Fruit fly (Drosophila melanogaster) whole organism, embryonic: ENCODE results near the gene CG42784.

Source experiments
- CG10147 ChIP-seq: fragments of 200-800 bp; sonication (Bioruptor generic); optimal IDR thresholded peaks from 2 replicates; lab custom pipeline; 2019; ENCODE audit warnings: missing biosample characterization, mild to moderate bottlenecking, missing genetic modification characterization, moderate library complexity
- CG10431 ChIP-seq: fragments of 200-800 bp; sonication (Bioruptor generic); optimal IDR thresholded peaks from 3 replicates; lab custom pipeline; 2018; ENCODE audit warnings: missing biosample characterization, mild to moderate bottlenecking, missing genetic modification characterization
- CG10959 ChIP-seq: fragments of 200-800 bp; sonication (Bioruptor generic); IDR thresholded peaks from 2 replicates; pipeline ENCODE4 v1.3.6; 2022; ENCODE audit warnings: missing biosample characterization, missing genetic modification characterization
- CG11560 ChIP-seq: fragments of 200-800 bp; sonication (Bioruptor generic); IDR thresholded peaks from 3 replicates; pipeline ENCODE4 v1.3.6; 2022; ENCODE audit warnings: missing biosample characterization, missing genetic modification characterization
- CG13287 ChIP-seq: fragments of 200-800 bp; sonication (Bioruptor generic); IDR thresholded peaks from 2 replicates; pipeline ENCODE4 v1.3.6; 2022; ENCODE audit warnings: missing biosample characterization, missing genetic modification characterization; ENCODE audit not compliant: partially characterized antibody
- CG13775 ChIP-seq: fragments of 200-800 bp; sonication (Bioruptor generic); optimal IDR thresholded peaks from 3 replicates; lab custom pipeline; 2017; ENCODE audit warnings: missing biosample characterization, mild to moderate bottlenecking, missing genetic modification characterization
- CG16815 ChIP-seq: fragments of 200-800 bp; sonication (Bioruptor generic); optimal IDR thresholded peaks from 3 replicates; lab custom pipeline; 2017; ENCODE audit warnings: missing biosample characterization, mild to moderate bottlenecking, missing genetic modification characterization
- CG17829 ChIP-seq: fragments of 200-800 bp; optimal IDR thresholded peaks from 2 replicates; lab custom pipeline; 2019; ENCODE audit warnings: missing biosample characterization, mild to moderate bottlenecking, missing genetic modification characterization, moderate library complexity
- CG1792 ChIP-seq: fragments of 200-800 bp; sonication (Bioruptor generic); optimal IDR thresholded peaks from 2 replicates; lab custom pipeline; 2016; ENCODE audit warnings: missing biosample characterization, missing genetic modification characterization
- CG18262 ChIP-seq: fragments of 200-800 bp; optimal IDR thresholded peaks from 3 replicates; lab custom pipeline; 2019; ENCODE audit warnings: missing biosample characterization, mild to moderate bottlenecking, missing genetic modification characterization, moderate library complexity
- CG1832 ChIP-seq: fragments of 200-800 bp; sonication (Bioruptor generic); optimal IDR thresholded peaks from 2 replicates; lab custom pipeline; 2017; ENCODE audit warnings: missing biosample characterization, mild to moderate bottlenecking, missing genetic modification characterization, inconsistent platforms
- CG18476 ChIP-seq: fragments of 200-800 bp; sonication (Bioruptor generic); optimal IDR thresholded peaks from 2 replicates; lab custom pipeline; 2016; ENCODE audit warnings: missing biosample characterization, mild to moderate bottlenecking, missing genetic modification characterization
- CG2199 ChIP-seq: fragments of 200-800 bp; sonication (Bioruptor generic); IDR thresholded peaks from 3 replicates; pipeline ENCODE4 v1.3.6; 2022; ENCODE audit warnings: missing biosample characterization, missing genetic modification characterization
- CG2678 ChIP-seq: fragments of 200-800 bp; sonication (Bioruptor generic); optimal IDR thresholded peaks from 3 replicates; lab custom pipeline; 2019; ENCODE audit warnings: missing biosample characterization, mild to moderate bottlenecking, missing genetic modification characterization, moderate library complexity
- CG30403 ChIP-seq: fragments of 200-800 bp; sonication (Bioruptor generic); optimal IDR thresholded peaks from 3 replicates; lab custom pipeline; 2016; ENCODE audit warnings: missing biosample characterization, missing genetic modification characterization
- CG31388 ChIP-seq: fragments of 200-800 bp; sonication (Bioruptor generic); optimal IDR thresholded peaks from 2 replicates; lab custom pipeline; 2016; ENCODE audit warnings: missing biosample characterization, missing genetic modification characterization
- CG34224 ChIP-seq: fragments of 200-800 bp; sonication (Bioruptor generic); IDR thresholded peaks from 3 replicates; pipeline ENCODE4 v1.3.6; 2022; ENCODE audit warnings: missing biosample characterization, missing genetic modification characterization; ENCODE audit not compliant: partially characterized antibody
- CG43689 ChIP-seq: fragments of 200-800 bp; sonication (Bioruptor generic); IDR thresholded peaks from 2 replicates; pipeline ENCODE4 v1.3.6; 2022; ENCODE audit warnings: missing biosample characterization, missing genetic modification characterization
- CG6765 ChIP-seq: fragments of 200-800 bp; sonication (Bioruptor generic); optimal IDR thresholded peaks from 3 replicates; lab custom pipeline; 2017; ENCODE audit warnings: missing biosample characterization, mild to moderate bottlenecking, missing genetic modification characterization
- CG8478 ChIP-seq: fragments of >200 bp; optimal IDR thresholded peaks from 2 replicates; lab custom pipeline; 2018
- CG8924 ChIP-seq: fragments of 200-800 bp; optimal IDR thresholded peaks from 3 replicates; lab custom pipeline; 2019; ENCODE audit warnings: missing biosample characterization, mild to moderate bottlenecking, missing genetic modification characterization, moderate library complexity
- CG9727 ChIP-seq: fragments of 200-800 bp; sonication (Bioruptor generic); optimal IDR thresholded peaks from 3 replicates; lab custom pipeline; 2017; ENCODE audit warnings: missing biosample characterization, mild to moderate bottlenecking, missing genetic modification characterization
- Dad ChIP-seq: fragments of 200-800 bp; sonication (Bioruptor generic); optimal IDR thresholded peaks from 3 replicates; lab custom pipeline; 2016; ENCODE audit warnings: missing biosample characterization, missing genetic modification characterization
- Doc2 ChIP-seq: fragments of 200-800 bp; sonication (Bioruptor generic); IDR thresholded peaks from 2 replicates; pipeline ENCODE4 v1.3.6; 2022; ENCODE audit warnings: missing biosample characterization, missing genetic modification characterization
- Drgx ChIP-seq: fragments of 200-800 bp; sonication (Bioruptor generic); IDR thresholded peaks from 2 replicates; pipeline ENCODE4 v1.3.6; 2022; ENCODE audit warnings: missing biosample characterization, missing genetic modification characterization
- H2.0 ChIP-seq: fragments of 200-800 bp; sonication (Bioruptor generic); IDR thresholded peaks from 2 replicates; pipeline ENCODE4 v1.3.6; 2022; ENCODE audit warnings: missing biosample characterization, missing genetic modification characterization
- Optix ChIP-seq: fragments of 200-800 bp; sonication (Bioruptor generic); IDR thresholded peaks from 3 replicates; pipeline ENCODE4 v1.3.6; 2022; ENCODE audit warnings: missing biosample characterization, missing genetic modification characterization
- PHDP ChIP-seq: fragments of 200-800 bp; sonication (Bioruptor generic); optimal IDR thresholded peaks from 3 replicates; lab custom pipeline; 2018; ENCODE audit warnings: missing biosample characterization, mild to moderate bottlenecking, missing genetic modification characterization, moderate library complexity
- Sox100B ChIP-seq: fragments of 200-800 bp; sonication (Bioruptor generic); optimal IDR thresholded peaks from 3 replicates; lab custom pipeline; 2018; ENCODE audit warnings: missing biosample characterization, mild to moderate bottlenecking, missing genetic modification characterization
- Taf1 ChIP-seq: fragments of 200-800 bp; sonication (Bioruptor generic); IDR thresholded peaks from 2 replicates; pipeline ENCODE4 v1.3.6; 2022; ENCODE audit warnings: missing biosample characterization, missing genetic modification characterization
- abd-A ChIP-seq: fragments of 200-800 bp; sonication (Bioruptor generic); optimal IDR thresholded peaks from 3 replicates; lab custom pipeline; 2019; ENCODE audit warnings: missing biosample characterization, mild to moderate bottlenecking, missing genetic modification characterization, moderate library complexity
- aop ChIP-seq: fragments of 200-800 bp; sonication (Bioruptor generic); IDR thresholded peaks from 2 replicates; pipeline ENCODE4 v1.3.6; 2022; ENCODE audit warnings: missing biosample characterization, missing genetic modification characterization
- ato ChIP-seq: fragments of 200-800 bp; sonication (Bioruptor generic); IDR thresholded peaks from 2 replicates; pipeline ENCODE4 v1.3.6; 2022; ENCODE audit warnings: missing biosample characterization, missing genetic modification characterization; ENCODE audit not compliant: partially characterized antibody
- br ChIP-seq: fragments of >200 bp; optimal IDR thresholded peaks from 2 replicates; lab custom pipeline; 2017
- emc ChIP-seq: fragments of 200-800 bp; sonication (Bioruptor generic); optimal IDR thresholded peaks from 2 replicates; lab custom pipeline; 2016; ENCODE audit warnings: missing biosample characterization, missing genetic modification characterization
- gce ChIP-seq: fragments of 200-800 bp; sonication (Bioruptor generic); IDR thresholded peaks from 3 replicates; pipeline ENCODE4 v1.3.6; 2022; ENCODE audit warnings: missing biosample characterization, missing genetic modification characterization
- grau ChIP-seq: fragments of 200-800 bp; optimal IDR thresholded peaks from 3 replicates; lab custom pipeline; 2019; ENCODE audit warnings: missing biosample characterization, mild to moderate bottlenecking, missing genetic modification characterization, moderate library complexity
- her ChIP-seq: fragments of 200-800 bp; sonication (Bioruptor generic); optimal IDR thresholded peaks from 2 replicates; lab custom pipeline; 2016; ENCODE audit warnings: missing biosample characterization, missing genetic modification characterization
- ind ChIP-seq: fragments of 200-800 bp; sonication (Bioruptor generic); optimal IDR thresholded peaks from 3 replicates; lab custom pipeline; 2016; ENCODE audit warnings: missing biosample characterization, missing genetic modification characterization
- insv ChIP-seq, 2 experiments: fragments of 200-800 bp; sonication (Bioruptor generic); optimal IDR thresholded peaks; 3 replicates each; lab custom pipeline; 2016 to 2018; ENCODE audit warnings: missing biosample characterization in 2 of 2, missing genetic modification characterization in 2 of 2
- ken ChIP-seq: fragments of 200-800 bp; sonication (Bioruptor generic); IDR thresholded peaks from 3 replicates; pipeline ENCODE4 v1.3.6; 2022; ENCODE audit warnings: missing biosample characterization, missing genetic modification characterization
- mld ChIP-seq: fragments of 200-800 bp; sonication (Bioruptor generic); IDR thresholded peaks from 3 replicates; pipeline ENCODE4 v1.3.6; 2022; ENCODE audit warnings: missing biosample characterization, missing genetic modification characterization; ENCODE audit not compliant: partially characterized antibody
- nerfin-2 ChIP-seq: fragments of 200-800 bp; sonication (Bioruptor generic); IDR thresholded peaks from 2 replicates; pipeline ENCODE4 v1.3.6; 2022; ENCODE audit warnings: missing biosample characterization, missing genetic modification characterization; ENCODE audit not compliant: partially characterized antibody
- sens ChIP-seq: fragments of 200-800 bp; sonication (Bioruptor generic); peaks from one replicate; lab custom pipeline; 2016; ENCODE audit warnings: missing biosample characterization, missing genetic modification characterization
- sens-2 ChIP-seq: fragments of 200-800 bp; sonication (Bioruptor generic); IDR thresholded peaks from 2 replicates; pipeline ENCODE4 v1.3.6; 2022; ENCODE audit warnings: missing biosample characterization, missing genetic modification characterization
- slbo ChIP-seq: fragments of 200-800 bp; sonication (Bioruptor generic); IDR thresholded peaks from 2 replicates; pipeline ENCODE4 v1.3.6; 2022; ENCODE audit warnings: missing biosample characterization, missing genetic modification characterization
- sqz ChIP-seq: fragments of 200-800 bp; sonication (Bioruptor generic); optimal IDR thresholded peaks from 3 replicates; lab custom pipeline; 2018; ENCODE audit warnings: missing biosample characterization, mild to moderate bottlenecking, missing genetic modification characterization
- tio ChIP-seq: fragments of 200-800 bp; sonication (Bioruptor generic); optimal IDR thresholded peaks from 2 replicates; lab custom pipeline; 2017; ENCODE audit warnings: missing biosample characterization, missing genetic modification characterization, inconsistent platforms
- wek ChIP-seq: fragments of 200-800 bp; sonication (Bioruptor generic); optimal IDR thresholded peaks from 3 replicates; lab custom pipeline; 2018; ENCODE audit warnings: missing biosample characterization, mild to moderate bottlenecking, missing genetic modification characterization, moderate library complexity

Gene CG42784

DNA sequence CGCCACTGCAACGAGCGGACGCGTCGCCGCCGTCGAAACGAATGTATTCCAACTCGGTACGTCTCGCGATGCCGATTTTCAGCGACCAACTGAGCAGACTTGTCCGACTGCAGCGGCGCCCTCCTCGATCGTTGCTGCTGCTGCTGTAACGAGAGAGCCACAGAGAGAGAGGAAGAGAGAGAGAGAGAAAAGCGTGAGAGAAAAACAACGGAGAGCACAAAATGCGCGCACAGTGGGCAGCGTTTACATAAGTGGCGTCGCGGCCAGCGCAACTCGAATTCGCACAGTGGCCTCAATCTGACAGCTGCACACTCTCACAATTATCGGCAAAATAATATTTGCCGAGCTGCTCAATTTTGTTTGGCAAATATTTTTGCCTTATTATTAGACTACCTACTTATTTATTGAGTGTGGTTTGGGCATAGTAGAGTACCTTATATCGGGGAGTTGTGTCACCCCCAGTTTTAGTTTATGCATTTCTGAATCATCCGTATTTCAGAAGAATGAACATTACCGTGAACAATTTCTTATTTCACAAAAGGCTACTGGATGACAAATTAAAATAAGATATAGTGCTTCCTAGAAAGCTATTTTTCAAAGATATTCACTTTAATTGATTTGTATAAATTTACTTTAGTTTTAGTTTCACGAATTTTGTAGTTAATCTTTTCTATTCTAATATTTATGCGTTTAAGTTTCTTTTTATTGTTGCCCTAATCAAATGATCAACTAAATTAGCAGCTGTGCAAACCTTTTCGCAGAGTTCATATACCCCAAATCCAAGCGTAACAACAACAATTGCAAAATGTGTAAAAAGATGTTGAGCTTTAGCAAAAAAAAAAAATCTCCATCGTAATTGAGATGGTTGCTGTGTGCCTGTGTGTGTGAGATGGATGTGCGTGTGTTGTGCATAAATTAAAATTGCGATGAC, 98.4 kb downstream of the CG42784 start (continued):
- TF ChIP-seq emc: no peak
- TF ChIP-seq grau (tag; lab: Kevin White, UChicago): peak; percentile 62
- peak; percentile 28; the same call in 1 of the 3 replicates for TF ChIP-seq CG2199 (GFP tag; lab: Robert Waterston, UW)
- peak; percentile 48 for TF ChIP-seq PHDP
- peak; percentile 60; the same call in 2 of the 3 replicates for TF ChIP-seq Optix (GFP tag; lab: Robert Waterston, UW)
- no peak for TF ChIP-seq CG1832
- TF ChIP-seq sens-2 (GFP tag; lab: Robert Waterston, UW): no peak
- TF ChIP-seq CG18476 (GFP tag; lab: Kevin White, UChicago): peak; percentile 20
- no peak for TF ChIP-seq abd-A (tag; lab: Kevin White, UChicago)
- TF ChIP-seq br (lab: Kevin White, UChicago): no peak
- TF ChIP-seq ken (GFP tag; lab: Robert Waterston, UW): 0 out of 3 replicates have a peak, but pooled peaks have one; percentile 49
- TF ChIP-seq CG8478 (lab: Kevin White, UChicago): no peak
- TF ChIP-seq nerfin-2: no peak; the same call in 1 of the 2 replicates
- TF ChIP-seq CG31388 (GFP tag; lab: Kevin White, UChicago): no peak
- TF ChIP-seq CG34224 (GFP tag; lab: Robert Waterston, UW): peak; percentile 39; the same call in 2 of the 3 replicates
- TF ChIP-seq CG30403 (GFP tag; lab: Kevin White, UChicago): peak; percentile 77
- 0 out of 2 replicates have a peak, but pooled peaks have one; percentile 30 for TF ChIP-seq Taf1 (GFP tag; lab: Robert Waterston, UW)
- TF ChIP-seq CG10959 (GFP tag; lab: Robert Waterston, UW): 0 out of 2 replicates have a peak, but pooled peaks have one; percentile 20
- peak; percentile 73 for TF ChIP-seq ind (GFP tag; lab: Kevin White, UChicago)
- TF ChIP-seq Drgx (GFP tag; lab: Robert Waterston, UW): peak; percentile 56
- TF ChIP-seq CG2678 (tag; lab: Kevin White, UChicago): peak; percentile 67
- TF ChIP-seq sens (GFP tag; lab: Kevin White, UChicago): peak; percentile 93
- peak; percentile 24 for TF ChIP-seq Dad (GFP tag; lab: Kevin White, UChicago)
- TF ChIP-seq CG13775 (GFP tag; lab: Kevin White, UChicago): peak; percentile 66
- peak; percentile 16 for TF ChIP-seq CG9727
- TF ChIP-seq her (GFP tag; lab: Kevin White, UChicago): peak; percentile 56
- TF ChIP-seq aop (GFP tag; lab: Robert Waterston, UW): no peak
- peak; percentile 89 for TF ChIP-seq slbo
- peak; percentile 53 for TF ChIP-seq tio
- no peak for TF ChIP-seq insv (GFP tag; optimal IDR thresholded peaks at IDR 0.05; lab: Kevin White, UChicago)
- peak; percentile 14 for TF ChIP-seq CG10147 (GFP tag; lab: Kevin White, UChicago)
- TF ChIP-seq Sox100B: peak; percentile 60
- TF ChIP-seq CG43689 (GFP tag; lab: Robert Waterston, UW): no peak
- no peak for TF ChIP-seq CG10431 (GFP tag; lab: Kevin White, UChicago)
- 0 out of 3 replicates have a peak, but pooled peaks have one; percentile 13 for TF ChIP-seq CG11560
- peak; percentile 3 for TF ChIP-seq CG1792 (GFP tag; lab: Kevin White, UChicago)
- TF ChIP-seq wek (GFP tag; lab: Kevin White, UChicago): peak; percentile 44
- peak; percentile 60 for TF ChIP-seq CG18262
- TF ChIP-seq ato (GFP tag; lab: Robert Waterston, UW): no peak
- TF ChIP-seq H2.0 (GFP tag; lab: Robert Waterston, UW): peak; percentile 51; the same call in 1 of the 2 replicates
- no peak for TF ChIP-seq CG13287 (GFP tag; lab: Robert Waterston, UW)
- no peak for TF ChIP-seq mld (GFP tag; lab: Robert Waterston, UW)
- TF ChIP-seq CG17829 (tag; lab: Kevin White, UChicago): peak; percentile 62
- peak; percentile 61 for TF ChIP-seq CG16815 (GFP tag; lab: Kevin White, UChicago)
- TF ChIP-seq CG8924 (tag; lab: Kevin White, UChicago): peak; percentile 25
- TF ChIP-seq sqz (GFP tag; lab: Kevin White, UChicago): peak; percentile 33
- no peak; the same call in 2 of the 3 replicates for TF ChIP-seq gce (GFP tag; lab: Robert Waterston, UW)
- peak; percentile 34 for TF ChIP-seq CG6765
- peak; percentile 34; the same call in 1 of the 2 replicates for TF ChIP-seq Doc2 (GFP tag; lab: Robert Waterston, UW)
